Worm (Caenorhabditis elegans): Measurements from ENCODE around the gene F17A9.4.

DNA sequence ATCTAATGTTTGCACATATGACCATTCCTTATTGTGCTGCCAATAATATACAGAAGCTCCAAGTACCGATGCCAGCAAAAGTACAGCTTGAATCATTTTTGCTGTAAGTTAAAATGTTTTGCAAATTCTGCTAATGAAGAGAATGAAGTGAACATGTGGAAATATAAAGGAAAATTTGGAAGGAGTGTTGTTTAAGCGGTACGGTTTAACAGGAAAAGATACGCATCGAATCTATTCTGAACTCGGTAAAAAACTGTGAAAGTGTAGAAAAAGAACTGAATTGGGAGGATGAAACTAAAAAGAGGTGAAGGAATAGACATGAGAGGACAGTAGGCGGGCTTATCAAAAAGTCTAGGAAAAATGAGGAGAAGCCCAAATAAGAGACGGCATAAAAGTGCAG is 47.1 kb downstream of the F17A9.4 start, which contains the start of gene Y38A10A.2:
- TF ChIP-seq lin-11 (tag; optimal IDR thresholded peaks at IDR 0.05) (no peak), lin-39 (tag; optimal IDR thresholded peaks at IDR 0.05) (no peak), ama-1 (optimal IDR thresholded peaks at IDR 0.05) (no peak), unc-39 (tag; optimal IDR thresholded peaks at IDR 0.05) (no peak), nhr-23 (tag; optimal IDR thresholded peaks at IDR 0.05) (no peak)

All from whole organism, L2 larva.